Worm (Caenorhabditis elegans) whole organism, L3 larva: ENCODE results near the gene str-47.

Source experiments
- ama-1 ChIP-seq: fragments of 150-350 bp; optimal IDR thresholded peaks from 2 replicates; lab custom pipeline; 2018
- ceh-82 ChIP-seq: fragments of 150-350 bp; optimal IDR thresholded peaks from 2 replicates; lab custom pipeline; 2014; ENCODE audit warnings: missing biosample characterization, missing genetic modification characterization
- elt-2 ChIP-seq: sonication (generic microtip); optimal IDR thresholded peaks from 2 replicates; lab custom pipeline; 2016; ENCODE audit warnings: missing genetic modification reagents, mild to moderate bottlenecking, missing genetic modification characterization, missing compliant biosample characterization
- jun-1 ChIP-seq: fragments of 150-350 bp; optimal IDR thresholded peaks from 2 replicates; lab custom pipeline; 2014; ENCODE audit warnings: missing biosample characterization, missing genetic modification reagents, missing genetic modification characterization
- nhr-25 ChIP-seq: sonication (generic microtip); optimal IDR thresholded peaks from 2 replicates; lab custom pipeline; 2017; ENCODE audit warnings: missing biosample characterization, missing genetic modification characterization
- nhr-43 ChIP-seq: sonication (generic microtip); optimal IDR thresholded peaks from 2 replicates; lab custom pipeline; 2016; ENCODE audit warnings: mild to moderate bottlenecking, missing genetic modification characterization, missing compliant biosample characterization; ENCODE audit not compliant: poor library complexity, severe bottlenecking
- nhr-77 ChIP-seq: fragments of 150-350 bp; optimal IDR thresholded peaks from 2 replicates; lab custom pipeline; 2014; ENCODE audit warnings: missing biosample characterization, missing genetic modification characterization
- pha-4 ChIP-seq: fragments of 150-350 bp; optimal IDR thresholded peaks from 2 replicates; lab custom pipeline; 2014; ENCODE audit warnings: missing biosample characterization, missing genetic modification reagents, missing genetic modification characterization
- unc-62 ChIP-seq: fragments of 150-350 bp; sonication (generic microtip); optimal IDR thresholded peaks from 4 replicates; lab custom pipeline; 2014; ENCODE audit warnings: missing biosample characterization, missing genetic modification reagents, missing genetic modification characterization

DNA sequence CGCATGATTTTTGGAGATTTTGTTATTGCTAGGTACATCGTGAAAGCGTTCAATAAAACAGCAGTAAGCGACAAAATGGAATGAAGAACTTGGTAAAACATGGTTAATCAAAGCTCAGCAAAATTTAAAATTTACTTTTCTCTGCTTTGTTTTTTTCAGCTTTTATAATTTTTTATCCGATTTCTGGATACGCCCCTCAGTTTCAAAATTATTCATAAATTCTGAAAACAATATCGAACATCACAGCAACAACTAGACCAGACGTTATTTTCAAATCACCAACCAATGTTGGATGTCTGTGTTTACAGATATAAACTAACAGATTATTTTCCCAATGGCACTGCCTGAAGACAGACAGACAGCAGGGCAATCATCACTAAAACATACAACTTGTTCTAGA lies 10.9 kb upstream of the str-47 start, which contains the start of gene srd-31:
- no peak for TF ChIP-seq nhr-25 (tag; lab: Kevin White, UChicago)
- TF ChIP-seq unc-62: no peak
- no peak for TF ChIP-seq ama-1 (lab: Kevin White, UChicago)
- TF ChIP-seq nhr-77 (tag; lab: Kevin White, UChicago): no peak
- TF ChIP-seq jun-1: no peak
- TF ChIP-seq nhr-43 (tag; lab: Kevin White, UChicago): no peak
- TF ChIP-seq elt-2 (tag; lab: Kevin White, UChicago): no peak
- no peak for TF ChIP-seq pha-4 (tag; lab: Kevin White, UChicago)
- TF ChIP-seq ceh-82 (tag; lab: Kevin White, UChicago): no peak
